Worm (Caenorhabditis elegans) whole organism, midembryonic: ENCODE data around the gene F02D10.2.
"Not testable (repeated sequence)": the region's sequence is repeated elsewhere in the genome, so short reads cannot be mapped to it uniquely, and the experiment has no call there.

ENCODE experiments used
- cog-1 ChIP-seq: sonication (generic microtip); optimal IDR thresholded peaks from 2 replicates; lab custom pipeline; 2016; ENCODE audit warnings: missing genetic modification characterization, missing compliant biosample characterization
- flt-1 ChIP-seq: fragments of 200-800 bp; sonication (Bioruptor generic); IDR thresholded peaks from 2 replicates; pipeline ENCODE4 v1.3.6; 2022; ENCODE audit warnings: missing genetic modification characterization, missing compliant biosample characterization

DNA sequence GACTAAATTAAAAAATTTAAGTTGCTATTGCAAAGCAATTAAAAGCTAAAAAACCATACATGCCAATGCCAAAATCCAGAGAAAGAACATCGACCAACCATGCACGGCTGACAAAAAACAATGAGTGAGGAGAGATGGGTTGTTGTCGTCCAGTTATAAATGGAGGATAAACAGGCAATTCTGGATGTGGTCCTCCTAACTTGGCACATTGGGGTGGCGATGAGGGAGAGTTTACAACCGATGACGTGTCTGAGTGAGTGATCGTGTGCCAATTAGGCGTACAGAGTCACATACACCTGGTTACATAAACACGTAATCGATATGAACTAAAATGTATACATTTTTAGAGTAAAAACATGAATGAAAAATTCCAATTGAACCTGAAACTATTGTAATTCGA is 32.3 kb downstream of the F02D10.2 start, which contains the start of gene C29F7.10:
- TF ChIP-seq flt-1 (GFP tag; lab: Robert Waterston, UW); cog-1 (tag; lab: Kevin White, UChicago): not testable (repeated sequence)
